Fruit fly (Drosophila melanogaster) whole organism, pupa: ENCODE results near the gene CG9799.

Experiments
- CG12605 ChIP-seq: fragments of 200-800 bp; sonication (Bioruptor generic); IDR thresholded peaks from 2 replicates; pipeline ENCODE4 v1.3.6; 2022; ENCODE audit warnings: missing biosample characterization, missing genetic modification characterization
- CG13204 ChIP-seq: fragments of 200-800 bp; sonication (Bioruptor generic); optimal IDR thresholded peaks from 2 replicates; lab custom pipeline; 2018; ENCODE audit warnings: missing biosample characterization, mild to moderate bottlenecking, missing genetic modification characterization, moderate library complexity
- CG14655 ChIP-seq: fragments of 200-800 bp; sonication (Bioruptor generic); optimal IDR thresholded peaks from 3 replicates; lab custom pipeline; 2017; ENCODE audit warnings: mild to moderate bottlenecking, missing biosample characterization, missing genetic modification reagents, missing genetic modification characterization
- CG15710 ChIP-seq: fragments of 200-800 bp; sonication (Bioruptor generic); optimal IDR thresholded peaks from 2 replicates; lab custom pipeline; 2018; ENCODE audit warnings: missing biosample characterization, mild to moderate bottlenecking, missing genetic modification characterization, moderate library complexity
- CG4496 ChIP-seq: fragments of 200-800 bp; sonication (Bioruptor generic); IDR thresholded peaks from 3 replicates; pipeline ENCODE4 v1.3.6; 2022; ENCODE audit warnings: missing biosample characterization, missing genetic modification characterization
- CG8159 ChIP-seq: fragments of 200-800 bp; sonication (Bioruptor generic); optimal IDR thresholded peaks from 3 replicates; lab custom pipeline; 2018; ENCODE audit warnings: missing biosample characterization, mild to moderate bottlenecking, missing genetic modification characterization, moderate library complexity
- CG9948 ChIP-seq: fragments of 200-800 bp; sonication (Bioruptor generic); optimal IDR thresholded peaks from 2 replicates; lab custom pipeline; 2018; ENCODE audit warnings: missing biosample characterization, mild to moderate bottlenecking, missing genetic modification characterization, moderate library complexity
- D1 ChIP-seq: fragments of 200-800 bp; sonication (Bioruptor generic); optimal IDR thresholded peaks from 2 replicates; lab custom pipeline; 2018; ENCODE audit warnings: missing biosample characterization, mild to moderate bottlenecking, missing genetic modification characterization, moderate library complexity
- Ets98B ChIP-seq: fragments of 200-800 bp; sonication (Bioruptor generic); IDR thresholded peaks from 2 replicates; pipeline ENCODE4 v1.3.6; 2022; ENCODE audit warnings: missing biosample characterization, missing genetic modification characterization
- Pif1A ChIP-seq: fragments of 200-800 bp; sonication (Bioruptor generic); optimal IDR thresholded peaks from 3 replicates; lab custom pipeline; 2016; ENCODE audit warnings: missing biosample characterization, missing genetic modification characterization
- Snoo ChIP-seq: fragments of 200-800 bp; sonication (Bioruptor generic); optimal IDR thresholded peaks from 3 replicates; lab custom pipeline; 2017; ENCODE audit warnings: missing biosample characterization, mild to moderate bottlenecking, missing genetic modification characterization, inconsistent platforms
- fd96Ca ChIP-seq: fragments of 200-800 bp; sonication (Bioruptor generic); IDR thresholded peaks from 3 replicates; pipeline ENCODE4 v1.3.6; 2022; ENCODE audit warnings: missing biosample characterization, missing genetic modification characterization
- rn ChIP-seq: fragments of 200-800 bp; sonication (Bioruptor generic); IDR thresholded peaks from 2 replicates; pipeline ENCODE4 v1.3.6; 2022; ENCODE audit warnings: missing biosample characterization, missing genetic modification characterization

CG9799 gene

dm6 chr3R:13338030-13338429 lies 50.5 kb downstream of the CG9799 start, which contains the start of gene PK2-R1:
Gene PK2-R1, plus strand, starts transcription at chr3R:13338330.
- TF ChIP-seq D1, result no peak
- no peak for TF ChIP-seq CG14655 (GFP tag; lab: Kevin White, UChicago)
- TF ChIP-seq CG9948 (tag; lab: Kevin White, UChicago), result no peak
- TF ChIP-seq fd96Ca, result no peak
- no peak for TF ChIP-seq CG13204 (GFP tag; lab: Kevin White, UChicago)
- TF ChIP-seq Pif1A (GFP tag; lab: Kevin White, UChicago), result no peak
- no peak for TF ChIP-seq CG12605 (GFP tag; lab: Robert Waterston, UW)
- no peak for TF ChIP-seq CG4496 (GFP tag; lab: Robert Waterston, UW)
- no peak for TF ChIP-seq Ets98B
- no peak for TF ChIP-seq CG15710 (tag; lab: Kevin White, UChicago)
- no peak for TF ChIP-seq CG8159 (tag; lab: Kevin White, UChicago)
- no peak for TF ChIP-seq Snoo (tag; lab: Kevin White, UChicago)
- TF ChIP-seq rn, result no peak
